Worm (Caenorhabditis elegans) whole organism, L1 larva: ENCODE results near the gene Y75B7B.1.

Source experiments
- C16A3.4 ChIP-seq: fragments of 150-350 bp; optimal IDR thresholded peaks from 2 replicates; lab custom pipeline; 2014; ENCODE audit warnings: missing biosample characterization, missing genetic modification characterization
- alr-1 ChIP-seq: fragments of 200-800 bp; sonication (Bioruptor generic); optimal IDR thresholded peaks from 2 replicates; lab custom pipeline; 2018; ENCODE audit warnings: borderline replicate concordance, mild to moderate bottlenecking, missing genetic modification characterization, missing compliant biosample characterization
- ama-1 ChIP-seq: fragments of 150-350 bp; optimal IDR thresholded peaks from 2 replicates; lab custom pipeline; 2014
- ceh-63 ChIP-seq: fragments of 200-800 bp; sonication (Bioruptor generic); optimal IDR thresholded peaks from 2 replicates; lab custom pipeline; 2018; ENCODE audit warnings: mild to moderate bottlenecking, missing genetic modification characterization, missing compliant biosample characterization
- ceh-82 ChIP-seq, 3 experiments: fragments of 150-350 bp in 1 of 3; sonication (generic microtip) in 2 of 3; optimal IDR thresholded peaks; 2 replicates each; lab custom pipeline; 2014 to 2017; ENCODE audit warnings: missing biosample characterization in 3 of 3, missing genetic modification characterization in 3 of 3
- ceh-90 ChIP-seq: sonication (generic microtip); optimal IDR thresholded peaks from 2 replicates; lab custom pipeline; 2016; ENCODE audit warnings: missing genetic modification characterization, missing compliant biosample characterization
- dpl-1 ChIP-seq, 3 experiments: fragments of 150-350 bp in 2 of 3; sonication (generic microtip) in 1 of 3; optimal IDR thresholded peaks; 2 replicates each; lab custom pipeline; 2014 to 2017; ENCODE audit warnings: missing biosample characterization in 3 of 3, missing genetic modification characterization in 3 of 3, missing genetic modification reagents in 3 of 3
- efl-1 ChIP-seq, 4 experiments: fragments of 150-350 bp; optimal IDR thresholded peaks in 3 of 4; peaks in 1 of 4; 1 replicate in 1 of 4; 2 replicates in 3 of 4; lab custom pipeline; 2014; ENCODE audit warnings: missing biosample characterization in 2 of 4, missing genetic modification characterization in 2 of 4, missing genetic modification reagents in 2 of 4
- efl-3 ChIP-seq: fragments of 200-800 bp; sonication (Bioruptor generic); optimal IDR thresholded peaks from 2 replicates; lab custom pipeline; 2018; ENCODE audit warnings: mild to moderate bottlenecking, missing genetic modification characterization, missing compliant biosample characterization
- elt-3 ChIP-seq, 6 experiments: fragments of 150-350 bp in 1 of 6; sonication (generic microtip); optimal IDR thresholded peaks; 2 replicates each; lab custom pipeline; 2017 to 2018; ENCODE audit warnings: missing biosample characterization in 6 of 6, missing genetic modification characterization in 6 of 6, inconsistent platforms in 1 of 6
- fkh-4 ChIP-seq: sonication (generic microtip); optimal IDR thresholded peaks from 2 replicates; lab custom pipeline; 2016; ENCODE audit warnings: missing compliant biosample characterization, missing genetic modification characterization, borderline replicate concordance
- irx-1 ChIP-seq: sonication (generic microtip); optimal IDR thresholded peaks from 2 replicates; lab custom pipeline; 2016; ENCODE audit warnings: missing genetic modification characterization, missing compliant biosample characterization
- lin-14 ChIP-seq: fragments of 200-800 bp; sonication (Bioruptor generic); optimal IDR thresholded peaks from 2 replicates; lab custom pipeline; 2018; ENCODE audit warnings: mild to moderate bottlenecking, missing genetic modification characterization, moderate library complexity, missing compliant biosample characterization
- lin-35 ChIP-seq, 2 experiments: fragments of 150-350 bp; optimal IDR thresholded peaks; 2 replicates each; lab custom pipeline; 2014; ENCODE audit warnings: missing biosample characterization in 2 of 2, missing genetic modification characterization in 2 of 2, missing genetic modification reagents in 2 of 2
- nhr-20 ChIP-seq: sonication (generic microtip); optimal IDR thresholded peaks from 2 replicates; lab custom pipeline; 2016; ENCODE audit warnings: mild to moderate bottlenecking, missing genetic modification characterization, missing compliant biosample characterization
- nhr-237 ChIP-seq: fragments of 150-350 bp; optimal IDR thresholded peaks from 2 replicates; lab custom pipeline; 2014; ENCODE audit warnings: missing biosample characterization, missing genetic modification characterization
- nhr-47 ChIP-seq: sonication (generic microtip); optimal IDR thresholded peaks from 2 replicates; lab custom pipeline; 2016; ENCODE audit warnings: mild to moderate bottlenecking, missing genetic modification characterization, moderate library complexity, missing compliant biosample characterization
- nhr-71 ChIP-seq: sonication (generic microtip); optimal IDR thresholded peaks from 2 replicates; lab custom pipeline; 2016; ENCODE audit warnings: mild to moderate bottlenecking, missing genetic modification characterization, moderate library complexity, missing compliant biosample characterization
- nhr-84 ChIP-seq: sonication (generic microtip); optimal IDR thresholded peaks from 2 replicates; lab custom pipeline; 2017; ENCODE audit warnings: missing biosample characterization, missing genetic modification characterization
- nhr-85 ChIP-seq: sonication (generic microtip); peaks from one replicate; lab custom pipeline; 2016; ENCODE audit warnings: missing genetic modification characterization, inconsistent platforms, missing compliant biosample characterization
- pag-3 ChIP-seq: sonication (generic microtip); optimal IDR thresholded peaks from 2 replicates; lab custom pipeline; 2017; ENCODE audit warnings: missing genetic modification characterization, mild to moderate bottlenecking, missing compliant biosample characterization, antibody characterized with exemption, borderline replicate concordance; ENCODE audit not compliant: insufficient read depth
- rnt-1 ChIP-seq: sonication (generic microtip); optimal IDR thresholded peaks from 2 replicates; lab custom pipeline; 2016; ENCODE audit warnings: mild to moderate bottlenecking, missing genetic modification characterization, moderate library complexity, missing compliant biosample characterization
- skn-1 ChIP-seq: fragments of 150-350 bp; optimal IDR thresholded peaks from 2 replicates; lab custom pipeline; 2014; ENCODE audit warnings: missing biosample characterization, missing genetic modification characterization
- snu-23 ChIP-seq: sonication (generic microtip); optimal IDR thresholded peaks from 2 replicates; lab custom pipeline; 2016; ENCODE audit warnings: missing genetic modification characterization, missing compliant biosample characterization
- sox-4 ChIP-seq: sonication (generic microtip); optimal IDR thresholded peaks from 2 replicates; lab custom pipeline; 2016; ENCODE audit warnings: missing genetic modification characterization, missing compliant biosample characterization
- swsn-7 ChIP-seq: sonication (generic microtip); optimal IDR thresholded peaks from 2 replicates; lab custom pipeline; 2016; ENCODE audit warnings: missing genetic modification characterization, missing compliant biosample characterization
- tlp-1 ChIP-seq: fragments of 150-350 bp; optimal IDR thresholded peaks from 2 replicates; lab custom pipeline; 2014; ENCODE audit warnings: missing biosample characterization, missing genetic modification characterization
- unc-130 ChIP-seq: fragments of 150-350 bp; optimal IDR thresholded peaks from 2 replicates; lab custom pipeline; 2017; ENCODE audit warnings: missing biosample characterization, missing genetic modification characterization, inconsistent platforms
- unc-98 ChIP-seq: fragments of 200-800 bp; sonication (Bioruptor generic); IDR thresholded peaks from 2 replicates; pipeline ENCODE4 v1.3.6; 2022; ENCODE audit warnings: missing genetic modification characterization, missing compliant biosample characterization
- ztf-11 ChIP-seq, 2 experiments: sonication (generic microtip); optimal IDR thresholded peaks; 2 replicates each; lab custom pipeline; 2016 to 2017; ENCODE audit warnings: missing genetic modification characterization in 2 of 2, missing biosample characterization in 1 of 2, missing compliant biosample characterization in 1 of 2

The Y75B7B.1 gene

DNA sequence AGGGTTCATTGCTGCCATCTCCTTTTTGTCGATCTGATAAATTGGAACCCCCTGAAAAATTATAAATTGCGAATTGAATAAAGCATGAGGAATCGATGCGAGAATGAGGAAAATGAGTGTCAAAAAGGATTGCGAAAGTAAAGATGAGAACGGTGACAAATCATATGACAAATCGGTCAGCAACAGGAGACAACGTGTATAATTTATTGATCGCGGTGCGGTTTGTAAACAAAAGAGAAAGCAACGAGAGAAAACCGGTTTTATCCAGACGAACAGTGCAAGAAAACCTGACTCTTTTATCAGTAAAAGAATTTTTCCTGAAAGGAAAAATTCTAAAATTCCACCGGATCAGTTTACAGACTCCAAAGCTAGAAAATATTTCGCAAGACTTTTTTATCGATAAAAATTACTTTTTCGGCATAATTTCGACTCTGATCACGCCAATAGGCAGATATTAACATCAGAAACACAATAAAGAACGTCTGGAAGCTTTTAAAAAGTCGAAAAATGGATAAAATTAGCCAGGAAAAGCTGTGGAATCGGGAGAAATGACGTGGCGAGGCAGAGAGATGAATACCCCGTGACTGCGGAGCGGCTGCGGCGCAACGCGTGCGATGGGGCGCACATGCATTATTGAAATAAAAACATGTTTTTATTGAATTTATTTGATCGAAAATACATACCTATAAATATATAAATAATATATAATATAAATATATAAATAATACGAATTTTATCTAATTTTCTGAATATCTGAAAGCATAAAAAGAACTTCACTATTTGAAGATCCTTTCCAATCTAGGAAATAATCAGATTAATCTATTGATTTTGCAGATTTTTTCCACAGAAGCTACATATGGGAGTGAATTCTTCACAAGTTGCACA lies 6.5 kb upstream of the Y75B7B.1 start, which contains the start of the genes rab-1 and C39F7.5 (continued):
- TF ChIP-seq C16A3.4 (tag; lab: Kevin White, UChicago) (peak; percentile 57), lin-14 (GFP tag; lab: Kevin White, UChicago) (peak; percentile 96), unc-98 (GFP tag; lab: Robert Waterston, UW) (no peak), fkh-4 (tag; lab: Kevin White, UChicago) (no peak), nhr-71 (peak; percentile 70), skn-1 (peak; percentile 52), ama-1 (no peak)

DNA sequence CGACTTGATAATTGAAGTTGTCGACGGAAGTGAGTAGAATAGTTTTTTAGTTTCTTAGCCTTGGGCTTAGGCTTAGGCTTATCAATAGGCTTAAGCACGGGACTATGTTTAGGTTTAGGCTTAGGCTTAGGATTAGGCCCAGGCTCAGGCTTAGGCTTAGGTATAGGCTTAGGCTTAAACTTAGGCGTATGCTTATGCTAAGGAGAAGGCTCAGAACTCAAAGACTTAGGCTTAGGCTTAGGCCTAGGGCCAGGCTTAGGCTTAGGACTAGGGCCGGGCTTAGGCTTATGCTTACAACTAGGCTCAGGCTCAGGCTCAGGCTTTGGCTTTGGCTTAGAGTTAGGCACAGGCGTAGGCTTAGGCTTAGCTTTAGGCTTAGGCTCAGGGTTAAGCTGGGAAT lies 4.2 kb upstream of the Y75B7B.1 start:
- no peak for TF ChIP-seq nhr-47 (tag; lab: Kevin White, UChicago)
- TF ChIP-seq nhr-84 (tag; lab: Kevin White, UChicago): no peak
- TF ChIP-seq, all 84 proteins: peak for 0

- TF ChIP-seq sox-4: no peak
- no peak for TF ChIP-seq efl-1 (optimal IDR thresholded peaks at IDR 0.05; lab: Kevin White, UChicago)
- peak in 1 of 2 experiments; percentile 38 for TF ChIP-seq efl-1 (GFP tag; optimal IDR thresholded peaks at IDR 0.05 in 1 of 2; lab: Kevin White, UChicago)
Measured at ce11 chrV:1275924-1276323, 5.2 kb downstream of the Y75B7B.1 start, which contains the start of gene Y75B7B.2. TSS of gene Y75B7B.2 (minus strand) at chrV:1276024.

DNA sequence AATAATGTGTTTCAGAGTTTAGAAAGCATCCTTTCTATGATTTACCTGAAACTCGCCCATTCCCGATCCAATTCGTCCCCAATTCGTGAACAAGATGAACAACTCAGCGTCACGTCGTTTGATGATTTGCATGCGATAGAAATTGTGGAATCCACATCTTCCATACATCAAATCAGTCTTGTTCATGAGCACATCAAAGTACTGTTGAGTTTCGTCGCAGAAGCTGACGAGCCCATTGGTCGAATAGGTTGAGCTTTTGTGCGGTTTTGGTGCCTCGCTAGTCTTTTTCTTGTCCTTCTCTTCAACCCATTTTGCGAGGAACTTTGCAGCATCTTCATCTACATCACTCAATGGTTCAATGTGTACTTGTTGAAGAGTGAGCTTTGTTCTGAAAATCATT lies 7.2 kb downstream of the Y75B7B.1 start:
- TF ChIP-seq nhr-71 (no peak), efl-1 (optimal IDR thresholded peaks at IDR 0.05; lab: Kevin White, UChicago) (no peak), efl-1 (GFP tag; optimal IDR thresholded peaks at IDR 0.05 in 1 of 2; lab: Kevin White, UChicago) (peak in 1 of 2 experiments; percentile 84)

DNA sequence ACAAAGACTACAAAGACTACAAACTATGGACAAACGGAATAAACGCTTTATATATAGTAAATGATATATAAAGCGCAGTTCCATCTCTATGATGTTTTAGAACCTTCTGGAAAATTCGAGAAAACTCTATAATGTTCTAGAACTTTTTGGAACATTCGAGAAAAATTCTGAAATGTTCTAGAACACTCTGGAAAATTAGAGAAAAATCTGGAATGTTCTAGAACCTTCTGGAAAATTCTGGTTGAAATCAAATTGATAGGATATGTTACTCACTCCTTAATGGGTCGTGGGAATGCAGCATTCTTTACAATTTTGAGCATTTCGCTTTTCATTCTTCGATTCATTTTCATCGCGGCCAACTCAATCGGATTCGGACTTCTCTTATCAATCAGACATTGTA lies 7.8 kb downstream of the Y75B7B.1 start:
- TF ChIP-seq fkh-4 (tag; lab: Kevin White, UChicago) (no peak), tlp-1 (no peak)

DNA sequence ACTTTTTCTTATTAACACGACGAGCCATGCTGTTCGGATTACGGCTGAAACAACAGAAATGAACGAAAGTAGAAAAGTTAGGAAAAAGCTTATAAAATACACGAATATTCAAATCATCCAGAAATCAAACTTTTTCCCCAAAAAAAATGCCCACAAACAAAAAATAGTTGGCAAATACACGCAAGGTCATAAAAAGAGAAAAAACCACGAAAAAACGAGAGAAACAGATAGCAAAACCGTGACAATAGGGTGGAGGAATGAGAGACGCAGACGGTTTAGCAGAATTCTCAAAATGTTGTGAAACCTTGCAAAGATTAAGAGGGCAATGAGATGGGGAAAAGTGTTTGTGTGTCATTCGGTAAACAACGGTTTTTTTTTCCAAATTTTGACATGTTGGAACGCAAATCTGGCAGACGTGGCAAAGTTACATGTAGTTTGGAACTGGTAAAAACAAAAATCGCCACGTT lies 15.0 kb downstream of the Y75B7B.1 start, which contains the start of gene tank-1:
TSS of gene tank-1 (minus strand) at position 51 of the 467 bp plus-strand sequence.
- TF ChIP-seq irx-1 (tag; lab: Kevin White, UChicago) (peak; percentile 25), lin-35 (GFP tag; optimal IDR thresholded peaks at IDR 0.05; lab: Kevin White, UChicago) (peak; percentile 10 to 44), unc-130 (tag; lab: Kevin White, UChicago) (no peak), swsn-7 (tag; lab: Kevin White, UChicago) (peak; percentile 12), lin-14 (GFP tag; lab: Kevin White, UChicago) (peak; percentile 90), dpl-1 (GFP tag; optimal IDR thresholded peaks at IDR 0.05; lab: Kevin White, UChicago) (peak in 2 of 3 experiments; percentile 5 to 23), efl-3 (no peak), nhr-71 (peak; percentile 47), snu-23 (peak; percentile 62), nhr-20 (tag; lab: Kevin White, UChicago) (peak; percentile 41), alr-1 (tag; lab: Kevin White, UChicago) (no peak), ceh-82 (tag; optimal IDR thresholded peaks at IDR 0.05; lab: Kevin White, UChicago) (peak in 1 of 3 experiments; percentile 55), efl-1 (optimal IDR thresholded peaks at IDR 0.05; lab: Kevin White, UChicago) (peak in 1 of 2 experiments; percentile 66), efl-1 (GFP tag; optimal IDR thresholded peaks at IDR 0.05 in 1 of 2; lab: Kevin White, UChicago) (peak; percentile 37), ceh-63 (GFP tag; lab: Kevin White, UChicago) (no peak), ceh-90 (tag; lab: Kevin White, UChicago) (no peak), pag-3 (tag; lab: Kevin White, UChicago) (peak; percentile 19), nhr-237 (tag; lab: Kevin White, UChicago) (peak; percentile 61), ztf-11 (tag; optimal IDR thresholded peaks at IDR 0.05; lab: Kevin White, UChicago) (no peak), skn-1 (peak; percentile 69), elt-3 (tag; optimal IDR thresholded peaks at IDR 0.05; lab: Kevin White, UChicago) (peak in 1 of 6 experiments; percentile 47), rnt-1 (peak; percentile 50), nhr-85 (tag; lab: Kevin White, UChicago) (peak; percentile 57)
